Worm (Caenorhabditis elegans) whole organism, mixed stage, embryonic: ENCODE data around the gene str-56.

Experiments used
- hlh-1 ChIP-seq: fragments of 150-350 bp; optimal IDR thresholded peaks from 2 replicates; lab custom pipeline; 2014; ENCODE audit warnings: missing biosample characterization, missing genetic modification reagents, missing genetic modification characterization
- nhr-12 ChIP-seq: fragments of 150-350 bp; optimal IDR thresholded peaks from 2 replicates; lab custom pipeline; 2014; ENCODE audit warnings: missing biosample characterization, missing genetic modification characterization
- unc-62 ChIP-seq: fragments of 150-350 bp; optimal IDR thresholded peaks from 2 replicates; lab custom pipeline; 2014; ENCODE audit warnings: missing biosample characterization, missing genetic modification reagents, missing genetic modification characterization
- ztf-11 ChIP-seq: fragments of 150-350 bp; optimal IDR thresholded peaks from 2 replicates; lab custom pipeline; 2014; ENCODE audit warnings: missing biosample characterization, missing genetic modification characterization

DNA sequence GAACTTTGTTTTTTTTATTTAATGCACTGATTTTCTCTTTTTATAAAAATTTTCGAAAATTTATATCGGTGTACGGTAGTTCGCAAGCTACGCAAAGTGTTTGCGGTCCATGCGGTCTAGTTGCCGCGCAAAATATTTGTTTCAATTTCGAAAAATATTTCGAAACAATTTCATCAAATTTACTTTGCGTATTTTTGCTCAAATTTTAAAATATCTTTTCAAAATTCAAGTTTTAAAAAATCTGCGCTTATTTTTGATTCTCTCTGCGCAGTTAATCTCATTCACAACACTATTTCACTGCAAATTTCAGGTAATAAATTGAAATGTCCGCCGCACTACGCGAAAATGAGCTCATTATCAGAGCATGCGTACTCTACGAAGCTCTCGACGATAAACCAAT, 5.0 kb upstream of the str-56 start, which contains the start of gene fbxa-197:
- no peak for TF ChIP-seq unc-62 (GFP tag; lab: Kevin White, UChicago)
- TF ChIP-seq nhr-12 (tag; lab: Kevin White, UChicago) = no peak
- TF ChIP-seq hlh-1 (tag; lab: Kevin White, UChicago) = no peak
- TF ChIP-seq ztf-11 (tag; lab: Kevin White, UChicago) = no peak
